Worm (Caenorhabditis elegans): Measurements from ENCODE around the gene K01A6.8.

DNA sequence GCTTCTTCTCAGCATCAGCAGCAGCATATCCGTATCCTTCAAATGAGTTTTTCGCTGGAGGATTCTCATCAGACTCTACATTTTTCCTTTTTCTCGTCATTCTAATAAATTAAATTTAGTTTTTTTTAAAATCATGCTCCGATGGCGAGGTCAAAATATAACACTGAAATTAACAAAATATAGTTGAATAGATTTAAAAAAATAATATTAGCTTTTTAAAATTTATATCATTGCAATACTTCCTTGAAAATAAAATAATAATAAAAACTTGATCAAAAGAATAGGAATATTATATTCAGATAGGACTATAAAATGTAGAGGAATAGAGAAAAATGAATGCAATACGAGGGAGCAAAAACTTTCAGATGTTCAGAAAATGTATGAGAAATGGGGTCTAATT is 49.2 kb downstream of the K01A6.8 start, which contains the start of gene ZK792.5:
- no peak for TF ChIP-seq W03F9.2 (tag; optimal IDR thresholded peaks at IDR 0.05)
- no peak for TF ChIP-seq dao-5 (tag; optimal IDR thresholded peaks at IDR 0.05)

Data from whole organism, L4/young adult.